Fruit fly (Drosophila melanogaster): ENCODE data around the gene TAF1B.

TAF1B gene

DNA sequence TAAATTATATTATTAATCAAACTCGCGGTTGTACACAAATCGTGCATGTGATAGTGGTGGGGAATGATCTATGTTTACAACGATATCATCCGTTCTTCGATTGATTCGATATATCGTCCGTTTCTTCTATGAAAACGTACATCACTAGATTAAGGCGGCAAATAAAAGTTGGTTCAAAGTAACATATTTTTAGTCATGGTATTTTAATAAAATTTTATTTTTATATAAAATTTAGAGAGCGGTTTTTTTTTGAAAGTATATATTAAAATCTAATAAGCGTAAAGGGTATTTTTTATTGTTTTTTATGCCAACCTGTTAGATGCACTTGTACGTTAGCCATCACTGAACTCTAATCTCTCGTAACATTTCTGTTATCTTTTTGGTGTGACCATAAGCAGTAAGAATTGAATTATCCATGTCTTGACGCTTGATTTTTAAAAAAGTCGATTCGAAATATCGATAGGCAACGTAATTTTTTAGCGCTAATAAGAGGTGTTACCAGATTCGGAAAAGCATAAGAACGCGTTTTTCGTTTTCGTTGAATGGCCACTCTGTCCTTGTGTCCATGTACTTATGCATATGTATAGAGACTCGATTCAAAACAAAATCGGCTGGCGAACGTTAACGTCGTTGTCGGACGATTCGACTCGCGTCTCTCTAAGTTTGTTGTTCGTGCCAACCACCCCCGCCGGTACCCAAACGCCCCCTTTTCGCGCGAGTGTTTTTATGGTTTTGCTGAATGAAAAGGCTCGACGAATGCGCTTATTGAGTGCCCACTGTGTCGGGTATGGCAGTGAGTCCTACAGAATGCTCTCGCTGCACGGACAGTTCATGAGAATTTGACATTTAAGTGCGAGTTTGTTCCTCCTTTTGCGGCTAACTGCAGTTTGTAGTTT is at the start of gene TAF1B, which contains the start of gene Invadolysin (continued):
- TF ChIP-seq toy (GFP tag; IDR thresholded peaks at IDR 0.05) (no peak), CG3163 (GFP tag; optimal IDR thresholded peaks at IDR 0.05) (peak; percentile 20), CG7745 (tag; optimal IDR thresholded peaks at IDR 0.05) (no peak), lbe (GFP tag; optimal IDR thresholded peaks at IDR 0.05) (peak; percentile 78), CG8924 (tag; optimal IDR thresholded peaks at IDR 0.05) (peak; percentile 61), sug (tag; optimal IDR thresholded peaks at IDR 0.05) (peak; percentile 48), dati (GFP tag; IDR thresholded peaks at IDR 0.05) (peak; percentile 51; the same call in 1 of the 2 replicates), cato (GFP tag; optimal IDR thresholded peaks at IDR 0.05; ENCODE audit: borderline replicate concordance) (peak; percentile 9), CG9817 (tag; optimal IDR thresholded peaks at IDR 0.05) (peak; percentile 40), Ets97D (GFP tag; optimal IDR thresholded peaks at IDR 0.05) (peak; percentile 83), trh (GFP tag; optimal IDR thresholded peaks at IDR 0.05) (peak; percentile 43), CG16863 (GFP tag; optimal IDR thresholded peaks at IDR 0.05) (no peak), Rx (GFP tag; IDR thresholded peaks at IDR 0.05) (no peak), wor (GFP tag; IDR thresholded peaks at IDR 0.05) (no peak), Tbp (GFP tag; optimal IDR thresholded peaks at IDR 0.05) (peak; percentile 11), Blimp-1 (GFP tag; optimal IDR thresholded peaks at IDR 0.05) (peak; percentile 36), phol (tag; optimal IDR thresholded peaks at IDR 0.05) (peak; percentile 57), ems (GFP tag; optimal IDR thresholded peaks at IDR 0.05) (peak; percentile 42), Deaf1 (tag; optimal IDR thresholded peaks at IDR 0.05) (peak; percentile 94), CG8089 (GFP tag; optimal IDR thresholded peaks at IDR 0.05) (no peak), CG16815 (GFP tag; optimal IDR thresholded peaks at IDR 0.05) (no peak), lov (optimal IDR thresholded peaks at IDR 0.05) (no peak), lov (GFP tag; IDR thresholded peaks at IDR 0.05) (0 out of 3 replicates have a peak, but pooled peaks have one; percentile 6), zen (tag; optimal IDR thresholded peaks at IDR 0.05) (peak; percentile 19), Fer2 (tag; optimal IDR thresholded peaks at IDR 0.05) (peak; percentile 32), CG12744 (GFP tag; optimal IDR thresholded peaks at IDR 0.05) (no peak), NC2β (GFP tag; optimal IDR thresholded peaks at IDR 0.05) (peak; percentile 46), MESR4 (GFP tag; optimal IDR thresholded peaks at IDR 0.05) (peak; percentile 79), gcm2 (GFP tag; optimal IDR thresholded peaks at IDR 0.05) (no peak), pnt (GFP tag; optimal IDR thresholded peaks at IDR 0.05) (no peak), crol (GFP tag; IDR thresholded peaks at IDR 0.05) (peak; percentile 94), CG3838 (GFP tag; optimal IDR thresholded peaks at IDR 0.05) (no peak), HLHmδ (GFP tag; optimal IDR thresholded peaks at IDR 0.05) (peak; percentile 66), CG1832 (GFP tag; optimal IDR thresholded peaks at IDR 0.05) (no peak), pho (GFP tag; optimal IDR thresholded peaks at IDR 0.05) (no peak), shn (GFP tag; optimal IDR thresholded peaks at IDR 0.05) (no peak), CG31365 (tag; optimal IDR thresholded peaks at IDR 0.05) (peak; percentile 54), cad (GFP tag; optimal IDR thresholded peaks at IDR 0.05) (no peak), amos (GFP tag; IDR thresholded peaks at IDR 0.05; ENCODE audit: partially characterized antibody) (peak; percentile 95), Six4 (GFP tag; optimal IDR thresholded peaks at IDR 0.05) (peak; percentile 33), hth (optimal IDR thresholded peaks at IDR 0.05) (no peak), luna (GFP tag; optimal IDR thresholded peaks at IDR 0.05) (no peak), org-1 (GFP tag; optimal IDR thresholded peaks at IDR 0.05) (peak; percentile 1), nerfin-2 (GFP tag; IDR thresholded peaks at IDR 0.05; ENCODE audit: partially characterized antibody) (peak; percentile 53), tll (GFP tag; optimal IDR thresholded peaks at IDR 0.05) (no peak), Myb (GFP tag; optimal IDR thresholded peaks at IDR 0.05) (peak; percentile 86), CG10979 (tag; optimal IDR thresholded peaks at IDR 0.05) (peak; percentile 8), CG17328 (GFP tag; IDR thresholded peaks at IDR 0.05) (peak; percentile 33), CG13624 (GFP tag; optimal IDR thresholded peaks at IDR 0.05) (peak; percentile 54), CG9215 (GFP tag; IDR thresholded peaks at IDR 0.05) (no peak)
